Fruit fly (Drosophila melanogaster): ENCODE measurements around the gene CG7044.

- no peak for TF ChIP-seq nom (GFP tag; optimal IDR thresholded peaks at IDR 0.05)
- TF ChIP-seq gfzf (GFP tag; optimal IDR thresholded peaks at IDR 0.05): peak; percentile 85
- no peak for TF ChIP-seq CG9437 (GFP tag; optimal IDR thresholded peaks at IDR 0.05)
Observed at dm6 chr3R:21116057-21116456, 14.5 kb upstream of the CG7044 start, which contains the start of gene ppan.
